Fruit fly (Drosophila melanogaster) whole organism, wandering third instar larva: ENCODE data around the gene MFS10.

Source experiments
- Abd-B ChIP-seq: fragments of >200 bp; optimal IDR thresholded peaks from 2 replicates; lab custom pipeline; 2017; ENCODE audit warnings: missing biosample characterization, missing genetic modification characterization
- CG32264 ChIP-seq: fragments of 200-800 bp; sonication (Bioruptor generic); optimal IDR thresholded peaks from 2 replicates; lab custom pipeline; 2016; ENCODE audit warnings: missing biosample characterization, missing genetic modification characterization
- GATAd ChIP-seq: sonication (Bioruptor generic); optimal IDR thresholded peaks from 2 replicates; lab custom pipeline; 2016; ENCODE audit warnings: missing biosample characterization, missing genetic modification characterization
- Hr83 ChIP-seq: fragments of 200-300 bp; sonication (Bioruptor generic); optimal IDR thresholded peaks from 2 replicates; lab custom pipeline; 2016; ENCODE audit warnings: missing biosample characterization, mild to moderate bottlenecking, missing genetic modification characterization, moderate library complexity; ENCODE audit not compliant: poor library complexity, severe bottlenecking
- Jra ChIP-seq: sonication (Bioruptor generic); optimal IDR thresholded peaks from 2 replicates; lab custom pipeline; 2016; ENCODE audit warnings: missing biosample characterization, missing genetic modification characterization
- OdsH ChIP-seq: fragments of 200-800 bp; sonication (Bioruptor generic); optimal IDR thresholded peaks from 2 replicates; lab custom pipeline; 2016; ENCODE audit warnings: missing biosample characterization, mild to moderate bottlenecking, missing genetic modification characterization
- Vsx2 ChIP-seq: fragments of 200-300, 225-300 bp; sonication (Bioruptor generic); optimal IDR thresholded peaks from 2 replicates; lab custom pipeline; 2018; ENCODE audit warnings: missing biosample characterization, missing genetic modification characterization; ENCODE audit not compliant: partially characterized antibody
- dl ChIP-seq, 2 experiments: fragments of 175-275, 200-275 bp in 1 of 2; fragments of 200-275 bp in 1 of 2; sonication (Bioruptor generic); optimal IDR thresholded peaks; lab custom pipeline; 2018; ENCODE audit warnings: mild to moderate bottlenecking in 2 of 2, missing biosample characterization in 2 of 2, missing genetic modification characterization in 2 of 2, moderate library complexity in 2 of 2; ENCODE audit not compliant: partially characterized antibody in 2 of 2, insufficient read depth in 1 of 2
- dmrt93B ChIP-seq: fragments of 200-800 bp; sonication (Bioruptor generic); optimal IDR thresholded peaks from 2 replicates; lab custom pipeline; 2018; ENCODE audit warnings: missing biosample characterization, mild to moderate bottlenecking, missing genetic modification characterization
- lola ChIP-seq: fragments of >200 bp; optimal IDR thresholded peaks from 2 replicates; lab custom pipeline; 2017; ENCODE audit warnings: missing biosample characterization, missing genetic modification characterization
- psq ChIP-seq: fragments of 200-800 bp; sonication (Bioruptor generic); optimal IDR thresholded peaks from 3 replicates; lab custom pipeline; 2017; ENCODE audit warnings: missing biosample characterization, mild to moderate bottlenecking, missing genetic modification characterization, moderate library complexity
- rgr ChIP-seq: fragments of 200-800 bp; sonication (Bioruptor generic); optimal IDR thresholded peaks from 3 replicates; lab custom pipeline; 2016; ENCODE audit warnings: missing biosample characterization, mild to moderate bottlenecking, missing genetic modification characterization
- sage ChIP-seq: fragments of 200-800 bp; sonication (Bioruptor generic); optimal IDR thresholded peaks from 2 replicates; lab custom pipeline; 2016; ENCODE audit warnings: missing biosample characterization, mild to moderate bottlenecking, missing genetic modification characterization
- usp ChIP-seq: fragments of >200 bp; optimal IDR thresholded peaks from 2 replicates; lab custom pipeline; 2017; ENCODE audit warnings: missing biosample characterization, missing genetic modification characterization

- TF ChIP-seq Jra (GFP tag; lab: Kevin White, UChicago) (no peak), GATAd (no peak), Hr83 (GFP tag; lab: Kevin White, UChicago) (no peak), usp (GFP tag; lab: Kevin White, UChicago) (no peak), dl (GFP tag; optimal IDR thresholded peaks at IDR 0.05; lab: Kevin White, UChicago; ENCODE audit: insufficient read depth in 1 of 2, partially characterized antibody in 2 of 2) (no peak), Abd-B (no peak), OdsH (GFP tag; lab: Kevin White, UChicago) (no peak), lola (GFP tag; lab: Kevin White, UChicago) (no peak), rgr (GFP tag; lab: Kevin White, UChicago) (no peak), psq (no peak), dmrt93B (no peak), sage (GFP tag; lab: Kevin White, UChicago) (no peak), CG32264 (no peak), Vsx2 (no peak)
Observed at dm6 chrX:13113863-13114407, 14.9 kb upstream of the MFS10 start.
